Worm (Caenorhabditis elegans) whole organism, L2 larva: Measurements from ENCODE around the gene dhs-13.

Source experiments
- ceh-16 ChIP-seq: fragments of 150-350 bp; optimal IDR thresholded peaks from 2 replicates; lab custom pipeline; 2014; ENCODE audit warnings: missing biosample characterization, missing genetic modification characterization
- elt-3 ChIP-seq: sonication (generic microtip); optimal IDR thresholded peaks from 2 replicates; lab custom pipeline; 2017; ENCODE audit warnings: missing biosample characterization, missing genetic modification characterization
- lin-39 ChIP-seq: fragments of 150-350 bp; optimal IDR thresholded peaks from 2 replicates; lab custom pipeline; 2014; ENCODE audit warnings: missing biosample characterization, missing genetic modification reagents, missing genetic modification characterization
- nhr-10 ChIP-seq: sonication (generic microtip); optimal IDR thresholded peaks from 2 replicates; lab custom pipeline; 2017; ENCODE audit warnings: missing biosample characterization, missing genetic modification characterization
- nhr-11 ChIP-seq: fragments of 150-350 bp; optimal IDR thresholded peaks from 2 replicates; lab custom pipeline; 2014; ENCODE audit warnings: missing biosample characterization, missing genetic modification characterization
- nhr-12 ChIP-seq: fragments of 150-350 bp; optimal IDR thresholded peaks from 2 replicates; lab custom pipeline; 2014; ENCODE audit warnings: missing biosample characterization, missing genetic modification characterization
- nhr-237 ChIP-seq: fragments of 150-350 bp; optimal IDR thresholded peaks from 2 replicates; lab custom pipeline; 2014; ENCODE audit warnings: missing biosample characterization, missing genetic modification characterization
- nhr-25 ChIP-seq: fragments of 150-350 bp; sonication (generic microtip); optimal IDR thresholded peaks from 3 replicates; lab custom pipeline; 2014; ENCODE audit warnings: missing biosample characterization, missing genetic modification characterization
- peb-1 ChIP-seq: fragments of 150-350 bp; optimal IDR thresholded peaks from 2 replicates; lab custom pipeline; 2014; ENCODE audit warnings: missing biosample characterization, missing genetic modification characterization
- skn-1 ChIP-seq: sonication (generic microtip); optimal IDR thresholded peaks from 2 replicates; lab custom pipeline; 2017; ENCODE audit warnings: missing biosample characterization, missing genetic modification characterization
- unc-39 ChIP-seq: fragments of 150-350 bp; optimal IDR thresholded peaks from 2 replicates; lab custom pipeline; 2014; ENCODE audit warnings: missing biosample characterization, missing genetic modification characterization
- unc-62 ChIP-seq: fragments of 150-350 bp; optimal IDR thresholded peaks from 2 replicates; lab custom pipeline; 2014; ENCODE audit warnings: missing biosample characterization, missing genetic modification reagents, missing genetic modification characterization
- ztf-4 ChIP-seq: fragments of 150-350 bp; optimal IDR thresholded peaks from 2 replicates; lab custom pipeline; 2014; ENCODE audit warnings: missing biosample characterization, missing genetic modification characterization

- TF ChIP-seq unc-39 (tag; lab: Kevin White, UChicago): no peak
- TF ChIP-seq ztf-4: no peak
- TF ChIP-seq lin-39 (tag; lab: Kevin White, UChicago): no peak
- TF ChIP-seq nhr-12: no peak
- no peak for TF ChIP-seq nhr-237 (tag; lab: Kevin White, UChicago)
- no peak for TF ChIP-seq ceh-16 (tag; lab: Kevin White, UChicago)
- TF ChIP-seq nhr-25 (tag; lab: Kevin White, UChicago): no peak
- TF ChIP-seq skn-1 (tag; lab: Kevin White, UChicago): no peak
- no peak for TF ChIP-seq nhr-10 (tag; lab: Kevin White, UChicago)
- TF ChIP-seq unc-62: no peak
- no peak for TF ChIP-seq elt-3 (tag; lab: Kevin White, UChicago)
- no peak for TF ChIP-seq nhr-11 (tag; lab: Kevin White, UChicago)
- no peak for TF ChIP-seq peb-1 (tag; lab: Kevin White, UChicago)
These were observed 31.5 kb upstream of the dhs-13 start, which contains the start of gene srt-41 for ce11 chrV:1803043-1803442.
